Fruit fly (Drosophila melanogaster): Measurements from ENCODE around the gene emei.

Gene emei

dm6 chr3L:11084557-11085231 is 24.8 kb upstream of the emei start (continued):
- peak; percentile 99 for TF ChIP-seq Lpt (GFP tag; optimal IDR thresholded peaks at IDR 0.05)
- TF ChIP-seq CG4318 (GFP tag; optimal IDR thresholded peaks at IDR 0.05) = peak; percentile 96
- TF ChIP-seq svp (GFP tag) = no peak
- TF ChIP-seq acj6 (GFP tag; optimal IDR thresholded peaks at IDR 0.05) = peak; percentile 97
- no peak for TF ChIP-seq Met (GFP tag; optimal IDR thresholded peaks at IDR 0.05)
- peak; percentile 87 for TF ChIP-seq Sox102F (GFP tag; optimal IDR thresholded peaks at IDR 0.05)
- peak; percentile 94 for TF ChIP-seq CG6792 (GFP tag; optimal IDR thresholded peaks at IDR 0.05)
- peak; percentile 98 for TF ChIP-seq CG10631 (GFP tag; optimal IDR thresholded peaks at IDR 0.05)
- peak; percentile 79 for TF ChIP-seq Ets21C (GFP tag; optimal IDR thresholded peaks at IDR 0.05)
- peak; percentile 99 for TF ChIP-seq Eip75B (GFP tag; optimal IDR thresholded peaks at IDR 0.05)
- TF ChIP-seq net (GFP tag; optimal IDR thresholded peaks at IDR 0.05) = peak; percentile 99
- TF ChIP-seq salr (GFP tag; optimal IDR thresholded peaks at IDR 0.05) = peak; percentile 94 to 99
- peak; percentile 80 for TF ChIP-seq Sox15 (GFP tag; optimal IDR thresholded peaks at IDR 0.05)
- TF ChIP-seq Hr38 (GFP tag; optimal IDR thresholded peaks at IDR 0.05) = peak; percentile 93
- TF ChIP-seq Gug (GFP tag; IDR thresholded peaks at IDR 0.05) = peak; percentile 99
- TF ChIP-seq CG16779 (tag; optimal IDR thresholded peaks at IDR 0.05) = peak; percentile 95
- TF ChIP-seq Eip78C (GFP tag) = peak; percentile 100
- TF ChIP-seq OdsH (GFP tag; optimal IDR thresholded peaks at IDR 0.05) = peak; percentile 98
- TF ChIP-seq fd59A (GFP tag; optimal IDR thresholded peaks at IDR 0.05) = peak; percentile 96
- peak; percentile 100 for TF ChIP-seq eg (GFP tag; IDR thresholded peaks at IDR 0.05)
- peak; percentile 100 for TF ChIP-seq CG8119 (GFP tag; IDR thresholded peaks at IDR 0.05)
- peak; percentile 96 for TF ChIP-seq CG3032 (tag; optimal IDR thresholded peaks at IDR 0.05)
- TF ChIP-seq Hr4 (GFP tag; optimal IDR thresholded peaks at IDR 0.05) = peak; percentile 99
- TF ChIP-seq CG11902 (GFP tag; optimal IDR thresholded peaks at IDR 0.05) = peak; percentile 83
- TF ChIP-seq lz (GFP tag; optimal IDR thresholded peaks at IDR 0.05) = peak; percentile 88
- peak; percentile 97 for TF ChIP-seq Ets96B (tag; optimal IDR thresholded peaks at IDR 0.05)
- no peak for TF ChIP-seq Hr39 (GFP tag; optimal IDR thresholded peaks at IDR 0.05)
- peak; percentile 99 for TF ChIP-seq CG6276 (GFP tag; optimal IDR thresholded peaks at IDR 0.05)
- TF ChIP-seq Smox (GFP tag; optimal IDR thresholded peaks at IDR 0.05) = no peak
- TF ChIP-seq Sox14 (GFP tag; optimal IDR thresholded peaks at IDR 0.05) = peak; percentile 98
- peak; percentile 99 for TF ChIP-seq CG6163 (GFP tag; IDR thresholded peaks at IDR 0.05)
- peak; percentile 94 for TF ChIP-seq CG34406 (GFP tag; optimal IDR thresholded peaks at IDR 0.05)
- peak; percentile 96 for TF ChIP-seq CG10669 (GFP tag; optimal IDR thresholded peaks at IDR 0.05)
- peak; percentile 95 for TF ChIP-seq spab (GFP tag; optimal IDR thresholded peaks at IDR 0.05)
- peak; percentile 90 for TF ChIP-seq cyc (GFP tag; optimal IDR thresholded peaks at IDR 0.05)
- TF ChIP-seq Blimp-1 (GFP tag; optimal IDR thresholded peaks at IDR 0.05) = peak; percentile 68

DNA sequence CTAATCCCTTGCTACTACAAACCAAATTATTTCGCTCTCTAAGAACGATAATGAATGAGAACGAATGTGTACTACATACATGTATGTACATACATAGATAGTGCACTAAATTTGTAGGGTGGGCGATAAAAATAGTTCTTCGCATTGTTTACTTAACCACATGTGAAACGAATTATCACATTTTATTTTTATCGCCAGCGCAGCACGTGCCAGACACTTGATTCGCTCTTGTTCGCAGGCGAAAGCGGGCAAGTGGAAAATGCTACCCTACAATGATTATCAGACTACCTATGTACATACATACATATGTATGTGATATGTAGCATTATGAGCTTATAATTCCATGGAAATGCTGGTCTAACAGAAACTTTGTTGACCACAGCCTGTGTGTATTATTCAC is 23.7 kb upstream of the emei start:
- TF ChIP-seq fkh (GFP tag; optimal IDR thresholded peaks at IDR 0.05) = peak; percentile 84
- no peak for TF ChIP-seq Lpt (GFP tag; optimal IDR thresholded peaks at IDR 0.05)
- TF ChIP-seq Met (GFP tag; optimal IDR thresholded peaks at IDR 0.05) = no peak
- TF ChIP-seq Eip75B (GFP tag; optimal IDR thresholded peaks at IDR 0.05) = no peak

dm6 chr3L:11089805-11090440 is 19.6 kb upstream of the emei start:
- TF ChIP-seq esn (GFP tag; optimal IDR thresholded peaks at IDR 0.05) (peak; percentile 81), CG6854 (GFP tag; optimal IDR thresholded peaks at IDR 0.05) (no peak), fd85E (GFP tag; optimal IDR thresholded peaks at IDR 0.05) (no peak), CG11902 (GFP tag; optimal IDR thresholded peaks at IDR 0.05) (no peak), topi (GFP tag; optimal IDR thresholded peaks at IDR 0.05) (peak; percentile 75), vri (GFP tag; optimal IDR thresholded peaks at IDR 0.05) (peak; percentile 61), CG9139 (GFP tag; optimal IDR thresholded peaks at IDR 0.05) (no peak), OdsH (GFP tag; optimal IDR thresholded peaks at IDR 0.05) (peak; percentile 77), ss (GFP tag; optimal IDR thresholded peaks at IDR 0.05) (peak; percentile 28 to 57), Sox15 (GFP tag; optimal IDR thresholded peaks at IDR 0.05) (peak; percentile 8), CG31627 (GFP tag; optimal IDR thresholded peaks at IDR 0.05) (peak; percentile 54), Hr4 (GFP tag; optimal IDR thresholded peaks at IDR 0.05) (peak; percentile 88), CG6276 (GFP tag; optimal IDR thresholded peaks at IDR 0.05) (peak; percentile 74), Hr39 (GFP tag; optimal IDR thresholded peaks at IDR 0.05) (peak; percentile 62), CG3919 (GFP tag; optimal IDR thresholded peaks at IDR 0.05) (peak; percentile 55), pdm3 (GFP tag; optimal IDR thresholded peaks at IDR 0.05) (peak; percentile 73), fkh (GFP tag; optimal IDR thresholded peaks at IDR 0.05) (peak; percentile 92), CG1621 (tag; optimal IDR thresholded peaks at IDR 0.05) (no peak), cyc (GFP tag; optimal IDR thresholded peaks at IDR 0.05) (peak; percentile 42)

Data from whole organism, prepupa.